Fruit fly (Drosophila melanogaster): ENCODE measurements around the gene CG6013.
A peak's percentile ranks its signal among the peaks of the same experiment; 100 is the strongest.

CG6013 gene

DNA sequence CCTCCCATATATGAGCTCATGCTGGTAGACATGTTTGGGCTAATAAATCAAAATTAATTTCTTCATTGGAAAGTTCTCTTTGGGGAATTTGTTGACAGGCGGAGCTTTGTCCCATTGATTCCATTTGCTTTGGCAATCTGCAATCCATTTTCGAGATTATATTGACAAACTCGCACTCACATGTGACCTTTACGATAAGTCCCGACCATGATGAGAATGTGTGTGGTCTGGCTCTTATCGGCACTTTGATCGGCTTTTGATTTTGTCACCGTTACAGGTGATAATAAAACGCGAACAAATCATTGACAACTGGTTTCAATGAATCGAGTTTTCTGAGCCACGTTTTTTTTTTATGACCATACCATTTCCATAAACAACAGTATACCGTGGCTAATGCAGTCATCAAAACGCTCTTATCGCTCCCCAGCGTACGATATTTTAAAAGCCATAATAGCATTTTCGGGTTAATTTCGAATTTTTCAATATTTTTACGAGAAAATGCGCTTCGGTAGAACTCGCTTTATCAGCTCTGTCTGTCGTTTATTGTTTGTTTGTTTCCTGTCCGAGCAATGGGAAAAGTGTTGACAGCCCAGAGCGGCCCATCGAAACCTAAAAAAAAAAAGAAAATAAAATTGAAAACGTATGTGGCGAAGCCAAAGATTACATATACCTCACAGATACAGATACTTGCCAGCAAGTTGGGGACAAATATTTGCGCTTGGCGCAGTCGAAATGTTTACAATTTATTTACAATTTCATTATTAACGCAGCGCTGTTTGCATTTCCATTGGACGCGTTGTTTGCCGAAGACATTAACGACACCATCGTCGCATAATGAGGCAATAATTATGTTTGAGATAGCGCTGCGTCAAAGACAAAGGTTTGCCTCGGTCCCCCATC, 33.7 kb upstream of the CG6013 start (continued):
- TF ChIP-seq lola (GFP tag; optimal IDR thresholded peaks at IDR 0.05) (peak in 1 of 3 experiments; percentile 88), zfh2 (GFP tag; optimal IDR thresholded peaks at IDR 0.05) (no peak), CG12071 (GFP tag; optimal IDR thresholded peaks at IDR 0.05) (peak; percentile 71), HHEX (GFP tag; optimal IDR thresholded peaks at IDR 0.05) (no peak), lilli (GFP tag; optimal IDR thresholded peaks at IDR 0.05) (peak; percentile 1), peb (GFP tag; IDR thresholded peaks at IDR 0.05) (0 out of 2 replicates have a peak, but pooled peaks have one; percentile 10), jigr1 (GFP tag; IDR thresholded peaks at IDR 0.05) (no peak), CG7786 (GFP tag; optimal IDR thresholded peaks at IDR 0.05) (peak; percentile 37), CG10366 (GFP tag; IDR thresholded peaks at IDR 0.05) (peak; percentile 55; the same call in 1 of the 2 replicates), ERR (GFP tag; optimal IDR thresholded peaks at IDR 0.05) (no peak), Fer1 (GFP tag; optimal IDR thresholded peaks at IDR 0.05) (peak; percentile 30), CG33557 (GFP tag; optimal IDR thresholded peaks at IDR 0.05) (peak; percentile 97), pzg (GFP tag; optimal IDR thresholded peaks at IDR 0.05) (no peak), cato (GFP tag; optimal IDR thresholded peaks at IDR 0.05; ENCODE audit: borderline replicate concordance) (peak; percentile 73), tin (GFP tag; optimal IDR thresholded peaks at IDR 0.05) (no peak), amos (GFP tag; IDR thresholded peaks at IDR 0.05; ENCODE audit: partially characterized antibody) (no peak), gcm2 (GFP tag; optimal IDR thresholded peaks at IDR 0.05) (peak; percentile 42), hkb (optimal IDR thresholded peaks at IDR 0.05) (no peak), hkb (GFP tag; IDR thresholded peaks at IDR 0.05) (peak; percentile 68), CG6683 (GFP tag; optimal IDR thresholded peaks at IDR 0.05) (peak; percentile 17), Ets97D (GFP tag; optimal IDR thresholded peaks at IDR 0.05) (no peak), stc (GFP tag; IDR thresholded peaks at IDR 0.05) (peak; percentile 79; the same call in 1 of the 2 replicates), B-H1 (GFP tag; IDR thresholded peaks at IDR 0.05) (no peak), ems (GFP tag; optimal IDR thresholded peaks at IDR 0.05) (no peak), H2.0 (GFP tag; IDR thresholded peaks at IDR 0.05) (no peak), CG10274 (GFP tag; optimal IDR thresholded peaks at IDR 0.05) (no peak), Blimp-1 (GFP tag; optimal IDR thresholded peaks at IDR 0.05) (peak; percentile 64), Nf-YC (tag; optimal IDR thresholded peaks at IDR 0.05) (no peak), CHES-1-like (GFP tag; optimal IDR thresholded peaks at IDR 0.05) (peak; percentile 72), Xrp1 (GFP tag; IDR thresholded peaks at IDR 0.05) (peak; percentile 89), Usf (GFP tag; optimal IDR thresholded peaks at IDR 0.05) (peak; percentile 19), Poxn (GFP tag; IDR thresholded peaks at IDR 0.05) (no peak), Nf-YA (GFP tag; IDR thresholded peaks at IDR 0.05) (no peak), hb (GFP tag; IDR thresholded peaks at IDR 0.05; ENCODE audit: partially characterized antibody) (no peak), vfl (GFP tag; optimal IDR thresholded peaks at IDR 0.05) (no peak), Antp (GFP tag; optimal IDR thresholded peaks at IDR 0.05) (no peak), eyg (GFP tag; optimal IDR thresholded peaks at IDR 0.05) (no peak), jumu (GFP tag; optimal IDR thresholded peaks at IDR 0.05) (no peak), CG12769 (tag; optimal IDR thresholded peaks at IDR 0.05) (no peak), stwl (tag; optimal IDR thresholded peaks at IDR 0.05) (no peak), Gug (GFP tag; IDR thresholded peaks at IDR 0.05) (no peak), sima (GFP tag; optimal IDR thresholded peaks at IDR 0.05) (no peak), fu2 (GFP tag; optimal IDR thresholded peaks at IDR 0.05) (no peak), CTCF (GFP tag; optimal IDR thresholded peaks at IDR 0.05) (peak; percentile 45), grau (tag; optimal IDR thresholded peaks at IDR 0.05) (peak; percentile 39), HLH54F (GFP tag; optimal IDR thresholded peaks at IDR 0.05) (no peak), bigmax (GFP tag; optimal IDR thresholded peaks at IDR 0.05) (no peak), CG10462 (GFP tag; optimal IDR thresholded peaks at IDR 0.05) (peak; percentile 83), Bgb (GFP tag; IDR thresholded peaks at IDR 0.05; ENCODE audit: partially characterized antibody) (no peak), CG3407 (GFP tag; optimal IDR thresholded peaks at IDR 0.05) (peak; percentile 96)

Measured in whole organism, embryonic.